Worm (Caenorhabditis elegans): ENCODE results near the gene T13C2.3.

T13C2.3 gene

ce11 chrII:6776418-6777034 is 12.5 kb upstream of the T13C2.3 start, which contains the start of gene ssup-72 (continued):
- TF ChIP-seq nfya-2 (GFP tag; IDR thresholded peaks at IDR 0.05), result no peak
- TF ChIP-seq attf-5 (GFP tag; optimal IDR thresholded peaks at IDR 0.05), result peak; percentile 59
- TF ChIP-seq dpl-1 (GFP tag; optimal IDR thresholded peaks at IDR 0.05), result peak; percentile 35
- peak; percentile 22 for TF ChIP-seq athp-1 (tag; optimal IDR thresholded peaks at IDR 0.05)
- no peak for TF ChIP-seq sdz-38 (tag; optimal IDR thresholded peaks at IDR 0.05)
- peak; percentile 22 for TF ChIP-seq tbp1 (GFP tag; optimal IDR thresholded peaks at IDR 0.05)
- TF ChIP-seq atf-7 (tag; optimal IDR thresholded peaks at IDR 0.05), result no peak
- peak; percentile 59 for TF ChIP-seq lin-40 (tag; optimal IDR thresholded peaks at IDR 0.05)
- 0 out of 2 replicates have a peak, but pooled peaks have one; percentile 32 for TF ChIP-seq K11D2.4 (GFP tag; IDR thresholded peaks at IDR 0.05)
- peak; percentile 50; the same call in 1 of the 2 replicates for TF ChIP-seq pbrm-1 (GFP tag; IDR thresholded peaks at IDR 0.05)
- TF ChIP-seq ceh-58 (GFP tag; IDR thresholded peaks at IDR 0.05), result no peak
- peak; percentile 1 for TF ChIP-seq K12H6.12 (tag; optimal IDR thresholded peaks at IDR 0.05)

ce11 chrII:6779104-6779503 is 9.9 kb upstream of the T13C2.3 start, which contains the start of gene T13C2.7:
T13C2.7 (plus strand) TSS chrII:6779404.
- TF ChIP-seq chd-7 (tag; optimal IDR thresholded peaks at IDR 0.05) (no peak), ztf-28 (GFP tag; IDR thresholded peaks at IDR 0.05) (no peak), nhr-80 (tag; optimal IDR thresholded peaks at IDR 0.05) (no peak), lin-40 (tag; optimal IDR thresholded peaks at IDR 0.05) (no peak), egrh-3 (GFP tag; IDR thresholded peaks at IDR 0.05) (no peak), hmg-1.2 (GFP tag; IDR thresholded peaks at IDR 0.05) (no peak), egl-44 (GFP tag; IDR thresholded peaks at IDR 0.05) (no peak), rec-8 (tag; optimal IDR thresholded peaks at IDR 0.05) (no peak), nfya-1 (tag; optimal IDR thresholded peaks at IDR 0.05; ENCODE audit: borderline replicate concordance, insufficient read depth) (no peak), rpc-1 (optimal IDR thresholded peaks at IDR 0.05) (no peak), rpc-1 (tag; optimal IDR thresholded peaks at IDR 0.05) (no peak), nfya-2 (GFP tag; IDR thresholded peaks at IDR 0.05) (no peak)

ce11 chrII:6781231-6781630 is 7.8 kb upstream of the T13C2.3 start:
- TF ChIP-seq lin-26 (GFP tag; IDR thresholded peaks at IDR 0.05), result no peak
- no peak for TF ChIP-seq hlh-12 (tag; optimal IDR thresholded peaks at IDR 0.05)
- no peak for TF ChIP-seq cebp-1 (GFP tag; IDR thresholded peaks at IDR 0.05)
- TF ChIP-seq cebp-1 (tag; optimal IDR thresholded peaks at IDR 0.05), result peak; percentile 9
- no peak for TF ChIP-seq sptf-2 (GFP tag; optimal IDR thresholded peaks at IDR 0.05)
- peak; percentile 48; the same call in 1 of the 2 replicates for TF ChIP-seq hsf-1 (GFP tag; IDR thresholded peaks at IDR 0.05)
- no peak for TF ChIP-seq T26A5.8 (tag; optimal IDR thresholded peaks at IDR 0.05)
- TF ChIP-seq dox-1 (GFP tag; IDR thresholded peaks at IDR 0.05), result no peak
- TF ChIP-seq dpl-1 (GFP tag; optimal IDR thresholded peaks at IDR 0.05), result no peak
- TF ChIP-seq nhr-80 (tag; optimal IDR thresholded peaks at IDR 0.05), result peak; percentile 44

- TF ChIP-seq T26A5.8 (tag; optimal IDR thresholded peaks at IDR 0.05), result no peak
- peak; percentile 91 for TF ChIP-seq madf-6 (GFP tag; IDR thresholded peaks at IDR 0.05)
- peak; percentile 85 for TF ChIP-seq madf-8 (GFP tag; conservative IDR thresholded peaks at IDR 0.05)
- TF ChIP-seq gei-17 (GFP tag; optimal IDR thresholded peaks at IDR 0.05), result no peak
- no peak for TF ChIP-seq T07F8.4 (tag; optimal IDR thresholded peaks at IDR 0.05)
- no peak for TF ChIP-seq bed-1 (GFP tag; IDR thresholded peaks at IDR 0.05)
- peak; percentile 73 for TF ChIP-seq xnd-1 (tag; optimal IDR thresholded peaks at IDR 0.05)
- TF ChIP-seq F22D6.2 (tag; optimal IDR thresholded peaks at IDR 0.05), result no peak
- TF ChIP-seq efl-1 (GFP tag; optimal IDR thresholded peaks at IDR 0.05), result peak; percentile 48
- no peak for TF ChIP-seq let-607 (tag; optimal IDR thresholded peaks at IDR 0.05)
- TF ChIP-seq mcd-1 (GFP tag; IDR thresholded peaks at IDR 0.05), result no peak
- TF ChIP-seq snpc-3.4 (tag; optimal IDR thresholded peaks at IDR 0.05), result no peak
- no peak for TF ChIP-seq aptf-2 (GFP tag; conservative IDR thresholded peaks at IDR 0.05)
- TF ChIP-seq ceh-91 (GFP tag; IDR thresholded peaks at IDR 0.05), result 0 out of 2 replicates have a peak, but pooled peaks have one; percentile 35
- no peak for TF ChIP-seq tbp1 (GFP tag; optimal IDR thresholded peaks at IDR 0.05)
- TF ChIP-seq snpc-1.3 (tag; optimal IDR thresholded peaks at IDR 0.05; ENCODE audit: insufficient read depth), result peak; percentile 37
- no peak for TF ChIP-seq hlh-26 (GFP tag; conservative IDR thresholded peaks at IDR 0.05)
These were observed 7.1 kb upstream of the T13C2.3 start for ce11 chrII:6781983-6782382.

Data from whole organism, young adult.